Worm (Caenorhabditis elegans) whole organism, L4 larva: Measurements from ENCODE around the gene T16A9.5.
A peak's percentile ranks its signal among the peaks of the same experiment; 100 is the strongest.

Source experiments
- F37D6.2 ChIP-seq: sonication (generic microtip); optimal IDR thresholded peaks from 2 replicates; lab custom pipeline; 2016; ENCODE audit warnings: mild to moderate bottlenecking, missing genetic modification characterization, missing compliant biosample characterization
- F49E8.2 ChIP-seq: sonication (generic microtip); optimal IDR thresholded peaks from 2 replicates; lab custom pipeline; 2016; ENCODE audit warnings: missing compliant biosample characterization, mild to moderate bottlenecking, missing genetic modification characterization, borderline replicate concordance
- aha-1 ChIP-seq: fragments of 150-350 bp; peaks from one replicate; lab custom pipeline; 2014; ENCODE audit warnings: missing biosample characterization, missing genetic modification characterization
- aly-2 ChIP-seq: sonication (generic microtip); optimal IDR thresholded peaks from 2 replicates; lab custom pipeline; 2018; ENCODE audit warnings: missing biosample characterization, missing genetic modification characterization
- ama-1 ChIP-seq: fragments of 150-350 bp; optimal IDR thresholded peaks from 2 replicates; lab custom pipeline; 2014; ENCODE audit warnings: inconsistent platforms, mixed read lengths
- ceh-20 ChIP-seq: fragments of 200-800 bp; sonication (Bioruptor generic); IDR thresholded peaks from 2 replicates; pipeline ENCODE4 v1.3.6; 2022; ENCODE audit warnings: missing genetic modification reagents, missing genetic modification characterization, missing compliant biosample characterization
- ceh-82 ChIP-seq: sonication (generic microtip); optimal IDR thresholded peaks from 2 replicates; lab custom pipeline; 2017; ENCODE audit warnings: missing biosample characterization, missing genetic modification characterization
- cey-2 ChIP-seq: sonication (generic microtip); optimal IDR thresholded peaks from 3 replicates; lab custom pipeline; 2017; ENCODE audit warnings: missing genetic modification characterization, mild to moderate bottlenecking, missing compliant biosample characterization, antibody characterized with exemption, borderline replicate concordance; ENCODE audit not compliant: insufficient read depth
- daf-19 ChIP-seq: fragments of 200-800 bp; sonication (Bioruptor generic); conservative IDR thresholded peaks from 2 replicates; pipeline ENCODE4 v1.3.6; 2022; ENCODE audit warnings: missing genetic modification characterization, missing compliant biosample characterization
- daf-8 ChIP-seq: fragments of 200-800 bp; sonication (Bioruptor generic); IDR thresholded peaks from 2 replicates; pipeline ENCODE4 v1.3.6; 2022; ENCODE audit warnings: missing genetic modification characterization, missing compliant biosample characterization
- dmd-9 ChIP-seq: fragments of 200-800 bp; sonication (Bioruptor generic); IDR thresholded peaks from 2 replicates; pipeline ENCODE4 v1.3.6; 2022; ENCODE audit warnings: missing genetic modification reagents, missing genetic modification characterization, missing compliant biosample characterization
- dpl-1 ChIP-seq: fragments of 150-350 bp; optimal IDR thresholded peaks from 2 replicates; lab custom pipeline; 2014; ENCODE audit warnings: missing biosample characterization, missing genetic modification reagents, missing genetic modification characterization
- duxl-1 ChIP-seq: sonication (generic microtip); optimal IDR thresholded peaks from 2 replicates; lab custom pipeline; 2016; ENCODE audit warnings: mild to moderate bottlenecking, missing genetic modification characterization, moderate library complexity, missing compliant biosample characterization; ENCODE audit not compliant: poor library complexity
- egl-27 ChIP-seq: sonication (generic microtip); optimal IDR thresholded peaks from 3 replicates; lab custom pipeline; 2017; ENCODE audit warnings: missing biosample characterization, missing genetic modification reagents, missing genetic modification characterization
- hlh-11 ChIP-seq: fragments of 200-800 bp; sonication (Bioruptor generic); optimal IDR thresholded peaks from 2 replicates; lab custom pipeline; 2018; ENCODE audit warnings: mild to moderate bottlenecking, missing genetic modification characterization, missing compliant biosample characterization
- hmg-1.1 ChIP-seq: fragments of 200-800 bp; sonication (Bioruptor generic); IDR thresholded peaks from 2 replicates; pipeline ENCODE4 v1.3.6; 2022; ENCODE audit warnings: missing genetic modification reagents, missing genetic modification characterization, missing compliant biosample characterization
- lim-7 ChIP-seq: fragments of 200-800 bp; sonication (Bioruptor generic); IDR thresholded peaks from 2 replicates; pipeline ENCODE4 v1.3.6; 2022; ENCODE audit warnings: missing genetic modification characterization, missing compliant biosample characterization
- lin-29 ChIP-seq: fragments of 200-800 bp; sonication (Bioruptor generic); IDR thresholded peaks from 2 replicates; pipeline ENCODE4 v1.3.6; 2022; ENCODE audit warnings: missing genetic modification reagents, missing genetic modification characterization, missing compliant biosample characterization
- lin-38 ChIP-seq: fragments of 200-800 bp; sonication (Bioruptor generic); IDR thresholded peaks from 2 replicates; pipeline ENCODE4 v1.3.6; 2022; ENCODE audit warnings: missing genetic modification reagents, missing genetic modification characterization, missing compliant biosample characterization
- lsy-2 ChIP-seq, 2 experiments: fragments of 150-350 bp in 1 of 2; sonication (generic microtip) in 1 of 2; optimal IDR thresholded peaks; 2 replicates each; lab custom pipeline; 2014 to 2017; ENCODE audit warnings: missing biosample characterization in 2 of 2, missing genetic modification characterization in 2 of 2
- madf-5 ChIP-seq, 2 experiments: fragments of 200-800 bp; sonication (Bioruptor generic); IDR thresholded peaks; 2 replicates each; pipeline ENCODE4 v1.3.6; 2022; ENCODE audit warnings: missing compliant biosample characterization in 2 of 2, missing genetic modification characterization in 2 of 2
- mep-1 ChIP-seq: fragments of 150-350 bp; sonication (generic microtip); optimal IDR thresholded peaks from 3 replicates; lab custom pipeline; 2014; ENCODE audit warnings: missing biosample characterization, missing genetic modification characterization
- mes-2 ChIP-seq: sonication (generic microtip); optimal IDR thresholded peaks from 2 replicates; lab custom pipeline; 2016; ENCODE audit warnings: missing genotype, mild to moderate bottlenecking, missing genetic modification characterization, missing compliant biosample characterization; ENCODE audit not compliant: poor library complexity, severe bottlenecking
- nhr-25 ChIP-seq: sonication (generic microtip); optimal IDR thresholded peaks from 2 replicates; lab custom pipeline; 2017; ENCODE audit warnings: missing genetic modification characterization, mild to moderate bottlenecking, missing compliant biosample characterization, antibody characterized with exemption, moderate library complexity, borderline replicate concordance; ENCODE audit not compliant: insufficient read depth
- nhr-42 ChIP-seq: fragments of 200-800 bp; sonication (Bioruptor generic); IDR thresholded peaks from 2 replicates; pipeline ENCODE4 v1.3.6; 2022; ENCODE audit warnings: missing genetic modification characterization, missing compliant biosample characterization
- nhr-48 ChIP-seq: sonication (generic microtip); optimal IDR thresholded peaks from 2 replicates; lab custom pipeline; 2016; ENCODE audit warnings: mild to moderate bottlenecking, missing genetic modification characterization, missing compliant biosample characterization
- nhr-76 ChIP-seq: fragments of 150-350 bp; optimal IDR thresholded peaks from 2 replicates; lab custom pipeline; 2014; ENCODE audit warnings: missing biosample characterization, missing genetic modification characterization
- php-3 ChIP-seq: fragments of 200-800 bp; sonication (Bioruptor generic); IDR thresholded peaks from 2 replicates; pipeline ENCODE4 v1.3.6; 2022; ENCODE audit warnings: missing genetic modification reagents, missing genetic modification characterization, missing compliant biosample characterization
- rbr-2 ChIP-seq: sonication (generic microtip); optimal IDR thresholded peaks from 2 replicates; lab custom pipeline; 2016; ENCODE audit warnings: missing genotype, missing genetic modification characterization, missing compliant biosample characterization
- snpc-1.2 ChIP-seq: fragments of 200-800 bp; sonication (Bioruptor generic); IDR thresholded peaks from 2 replicates; pipeline ENCODE4 v1.3.6; 2022; ENCODE audit warnings: missing genetic modification reagents, missing genetic modification characterization, missing compliant biosample characterization
- tra-1 ChIP-seq: fragments of 200-800 bp; sonication (Bioruptor generic); IDR thresholded peaks from 2 replicates; pipeline ENCODE4 v1.3.6; 2022; ENCODE audit warnings: missing genetic modification reagents, missing genetic modification characterization, missing compliant biosample characterization
- unc-39 ChIP-seq: sonication (generic microtip); optimal IDR thresholded peaks from 2 replicates; lab custom pipeline; 2017; ENCODE audit warnings: missing biosample characterization, missing genetic modification characterization
- unc-62 ChIP-seq, 3 experiments: fragments of 150-350 bp in 1 of 3; sonication (generic microtip); optimal IDR thresholded peaks in 2 of 3; peaks in 1 of 3; 1 replicate in 1 of 3; 2 replicates in 2 of 3; lab custom pipeline; 2014 to 2017; ENCODE audit warnings: missing biosample characterization in 3 of 3, missing genetic modification characterization in 3 of 3, missing genetic modification reagents in 3 of 3, missing genotype in 1 of 3
- zfp-3 ChIP-seq: fragments of 200-800 bp; sonication (Bioruptor generic); conservative IDR thresholded peaks from 2 replicates; pipeline ENCODE4 v1.3.6; 2022; ENCODE audit warnings: missing genetic modification reagents, missing genetic modification characterization, missing compliant biosample characterization
- zip-11 ChIP-seq: fragments of 200-800 bp; sonication (Bioruptor generic); IDR thresholded peaks from 2 replicates; pipeline ENCODE4 v1.3.6; 2022; ENCODE audit warnings: missing genetic modification characterization, missing compliant biosample characterization
- zip-2 ChIP-seq: fragments of 150-350 bp; optimal IDR thresholded peaks from 2 replicates; lab custom pipeline; 2014; ENCODE audit warnings: missing biosample characterization, missing genetic modification characterization
- ztf-11 ChIP-seq: fragments of 150-350 bp; optimal IDR thresholded peaks from 2 replicates; lab custom pipeline; 2014; ENCODE audit warnings: missing biosample characterization, missing genetic modification characterization
- ztf-7 ChIP-seq: fragments of 150-350 bp; optimal IDR thresholded peaks from 2 replicates; lab custom pipeline; 2014; ENCODE audit warnings: missing biosample characterization, missing genetic modification characterization

The T16A9.5 gene

ce11 chrV:14193451-14193850 is 21.6 kb downstream of the T16A9.5 start, which contains the start of gene atfs-1 (continued):
- TF ChIP-seq cey-2 (tag; lab: Kevin White, UChicago) (no peak), hmg-1.1 (GFP tag; lab: Robert Waterston, UW) (peak; percentile 88), ztf-7 (tag; lab: Kevin White, UChicago) (no peak), zip-11 (GFP tag; lab: Robert Waterston, UW) (no peak), ama-1 (lab: Kevin White, UChicago) (peak; percentile 79), zip-2 (tag; lab: Kevin White, UChicago) (no peak), unc-39 (tag; lab: Kevin White, UChicago) (no peak), mep-1 (peak; percentile 80), tra-1 (GFP tag; lab: Robert Waterston, UW) (0 out of 2 replicates have a peak, but pooled peaks have one; percentile 24), nhr-42 (GFP tag; lab: Robert Waterston, UW) (no peak; the same call in 1 of the 2 replicates), php-3 (no peak), nhr-76 (tag; lab: Kevin White, UChicago) (no peak), F37D6.2 (tag; lab: Kevin White, UChicago) (no peak), nhr-48 (tag; lab: Kevin White, UChicago) (peak; percentile 73), rbr-2 (tag; lab: Kevin White, UChicago) (peak; percentile 56), ceh-20 (GFP tag; lab: Robert Waterston, UW) (no peak), mes-2 (peak; percentile 73)
- TF ChIP-seq, all 104 proteins: peak for 32

ce11 chrV:14192870-14193269 is 22.1 kb downstream of the T16A9.5 start:
- TF ChIP-seq hlh-11 (tag; lab: Kevin White, UChicago) = no peak
- TF ChIP-seq egl-27 (tag; lab: Kevin White, UChicago) = no peak
- TF ChIP-seq lim-7 (GFP tag; lab: Robert Waterston, UW) = no peak
- no peak for TF ChIP-seq madf-5 (GFP tag; IDR thresholded peaks at IDR 0.05; lab: Robert Waterston, UW)
- TF ChIP-seq daf-8 (GFP tag; lab: Robert Waterston, UW) = no peak
- peak in 1 of 2 experiments; percentile 33 for TF ChIP-seq lsy-2 (tag; optimal IDR thresholded peaks at IDR 0.05; lab: Kevin White, UChicago)
- TF ChIP-seq nhr-42 (GFP tag; lab: Robert Waterston, UW) = no peak
- TF ChIP-seq aha-1 = no peak
- no peak for TF ChIP-seq nhr-25
- no peak for TF ChIP-seq unc-62 (GFP tag; optimal IDR thresholded peaks at IDR 0.05 in 1 of 2; lab: Kevin White, UChicago)
- no peak for TF ChIP-seq unc-62 (tag; optimal IDR thresholded peaks at IDR 0.05; lab: Kevin White, UChicago)
- no peak for TF ChIP-seq zip-2 (tag; lab: Kevin White, UChicago)
- TF ChIP-seq lin-29 (GFP tag; lab: Robert Waterston, UW) = no peak
- TF ChIP-seq lin-38 = peak; percentile 50
- TF ChIP-seq mep-1 = no peak
- TF ChIP-seq unc-39 (tag; lab: Kevin White, UChicago) = no peak
- peak; percentile 52 for TF ChIP-seq F49E8.2 (tag; lab: Kevin White, UChicago)
- no peak for TF ChIP-seq duxl-1
- TF ChIP-seq dpl-1 (GFP tag; lab: Kevin White, UChicago) = no peak
- no peak for TF ChIP-seq aly-2 (tag; lab: Kevin White, UChicago)
- no peak for TF ChIP-seq ceh-82 (tag; lab: Kevin White, UChicago)
- 0 out of 2 replicates have a peak, but pooled peaks have one; percentile 26 for TF ChIP-seq daf-19 (GFP tag; lab: Robert Waterston, UW)
- no peak for TF ChIP-seq zfp-3 (GFP tag; lab: Robert Waterston, UW)
- no peak for TF ChIP-seq dmd-9 (GFP tag; lab: Robert Waterston, UW)
- no peak for TF ChIP-seq ztf-11
- TF ChIP-seq snpc-1.2 (GFP tag; lab: Robert Waterston, UW) = 0 out of 2 replicates have a peak, but pooled peaks have one; percentile 25
- TF ChIP-seq, all 104 proteins: peak for 5
